Fruit fly (Drosophila melanogaster) whole organism, pupa: ENCODE results near the gene CG10365.

Experiments used
- CG10348 ChIP-seq: fragments of 200-800 bp; sonication (Bioruptor generic); IDR thresholded peaks from 2 replicates; pipeline ENCODE4 v1.3.6; 2022; ENCODE audit warnings: missing biosample characterization, missing genetic modification characterization
- CG12605 ChIP-seq: fragments of 200-800 bp; sonication (Bioruptor generic); IDR thresholded peaks from 2 replicates; pipeline ENCODE4 v1.3.6; 2022; ENCODE audit warnings: missing biosample characterization, missing genetic modification characterization
- CG13204 ChIP-seq: fragments of 200-800 bp; sonication (Bioruptor generic); optimal IDR thresholded peaks from 2 replicates; lab custom pipeline; 2018; ENCODE audit warnings: missing biosample characterization, mild to moderate bottlenecking, missing genetic modification characterization, moderate library complexity
- CG14655 ChIP-seq: fragments of 200-800 bp; sonication (Bioruptor generic); optimal IDR thresholded peaks from 3 replicates; lab custom pipeline; 2017; ENCODE audit warnings: mild to moderate bottlenecking, missing biosample characterization, missing genetic modification reagents, missing genetic modification characterization
- CG15710 ChIP-seq: fragments of 200-800 bp; sonication (Bioruptor generic); optimal IDR thresholded peaks from 2 replicates; lab custom pipeline; 2018; ENCODE audit warnings: missing biosample characterization, mild to moderate bottlenecking, missing genetic modification characterization, moderate library complexity
- CG17806 ChIP-seq: fragments of 200-800 bp; sonication (Bioruptor generic); optimal IDR thresholded peaks from 2 replicates; lab custom pipeline; 2018; ENCODE audit warnings: missing biosample characterization, mild to moderate bottlenecking, missing genetic modification characterization, moderate library complexity
- CG32121 ChIP-seq: fragments of 200-800 bp; sonication (Bioruptor generic); IDR thresholded peaks from 2 replicates; pipeline ENCODE4 v1.3.6; 2022; ENCODE audit warnings: missing biosample characterization, missing genetic modification characterization
- CG34367 ChIP-seq: fragments of 200-800 bp; sonication (Bioruptor generic); optimal IDR thresholded peaks from 2 replicates; lab custom pipeline; 2018; ENCODE audit warnings: missing biosample characterization, mild to moderate bottlenecking, missing genetic modification characterization
- CG4496 ChIP-seq: fragments of 200-800 bp; sonication (Bioruptor generic); IDR thresholded peaks from 3 replicates; pipeline ENCODE4 v1.3.6; 2022; ENCODE audit warnings: missing biosample characterization, missing genetic modification characterization
- CG8159 ChIP-seq: fragments of 200-800 bp; sonication (Bioruptor generic); optimal IDR thresholded peaks from 3 replicates; lab custom pipeline; 2018; ENCODE audit warnings: missing biosample characterization, mild to moderate bottlenecking, missing genetic modification characterization, moderate library complexity
- CG8301 ChIP-seq: fragments of 200-800 bp; sonication (Bioruptor generic); optimal IDR thresholded peaks from 2 replicates; lab custom pipeline; 2018; ENCODE audit warnings: missing biosample characterization, mild to moderate bottlenecking, missing genetic modification characterization
- CG9948 ChIP-seq: fragments of 200-800 bp; sonication (Bioruptor generic); optimal IDR thresholded peaks from 2 replicates; lab custom pipeline; 2018; ENCODE audit warnings: missing biosample characterization, mild to moderate bottlenecking, missing genetic modification characterization, moderate library complexity
- D1 ChIP-seq: fragments of 200-800 bp; sonication (Bioruptor generic); optimal IDR thresholded peaks from 2 replicates; lab custom pipeline; 2018; ENCODE audit warnings: missing biosample characterization, mild to moderate bottlenecking, missing genetic modification characterization, moderate library complexity
- EcR ChIP-seq: fragments of 200-800 bp; sonication (Bioruptor generic); optimal IDR thresholded peaks from 3 replicates; lab custom pipeline; 2019; ENCODE audit warnings: missing biosample characterization, missing genetic modification characterization, mild to moderate bottlenecking, moderate library complexity, missing genetic modification reagents
- Ets98B ChIP-seq: fragments of 200-800 bp; sonication (Bioruptor generic); IDR thresholded peaks from 2 replicates; pipeline ENCODE4 v1.3.6; 2022; ENCODE audit warnings: missing biosample characterization, missing genetic modification characterization
- Pif1A ChIP-seq: fragments of 200-800 bp; sonication (Bioruptor generic); optimal IDR thresholded peaks from 3 replicates; lab custom pipeline; 2016; ENCODE audit warnings: missing biosample characterization, missing genetic modification characterization
- Pif1B ChIP-seq: fragments of 200-800 bp; sonication (Bioruptor generic); optimal IDR thresholded peaks from 3 replicates; lab custom pipeline; 2016; ENCODE audit warnings: missing biosample characterization, missing genetic modification characterization
- Snoo ChIP-seq: fragments of 200-800 bp; sonication (Bioruptor generic); optimal IDR thresholded peaks from 3 replicates; lab custom pipeline; 2017; ENCODE audit warnings: missing biosample characterization, mild to moderate bottlenecking, missing genetic modification characterization, inconsistent platforms
- fd96Ca ChIP-seq: fragments of 200-800 bp; sonication (Bioruptor generic); IDR thresholded peaks from 3 replicates; pipeline ENCODE4 v1.3.6; 2022; ENCODE audit warnings: missing biosample characterization, missing genetic modification characterization
- gl ChIP-seq: fragments of 200-800 bp; sonication (Bioruptor generic); optimal IDR thresholded peaks from 2 replicates; lab custom pipeline; 2018; ENCODE audit warnings: missing biosample characterization, mild to moderate bottlenecking, missing genetic modification characterization
- rn ChIP-seq: fragments of 200-800 bp; sonication (Bioruptor generic); IDR thresholded peaks from 2 replicates; pipeline ENCODE4 v1.3.6; 2022; ENCODE audit warnings: missing biosample characterization, missing genetic modification characterization

CG10365 gene

dm6 chr3R:23733771-23734170 lies 10.6 kb downstream of the CG10365 start:
- TF ChIP-seq CG9948, result no peak
- no peak for TF ChIP-seq Ets98B (GFP tag; lab: Robert Waterston, UW)
- no peak for TF ChIP-seq EcR
- no peak for TF ChIP-seq CG10348 (GFP tag; lab: Robert Waterston, UW)
- TF ChIP-seq Pif1A, result no peak
- no peak for TF ChIP-seq CG8159 (tag; lab: Kevin White, UChicago)
- TF ChIP-seq CG14655, result no peak
- TF ChIP-seq CG4496 (GFP tag; lab: Robert Waterston, UW), result no peak
- no peak for TF ChIP-seq D1 (tag; lab: Kevin White, UChicago)
- no peak for TF ChIP-seq CG15710 (tag; lab: Kevin White, UChicago)
- TF ChIP-seq gl (tag; lab: Kevin White, UChicago), result no peak
- no peak for TF ChIP-seq fd96Ca (GFP tag; lab: Robert Waterston, UW)
- no peak for TF ChIP-seq Pif1B (GFP tag; lab: Kevin White, UChicago)
- TF ChIP-seq CG32121 (GFP tag; lab: Robert Waterston, UW), result no peak
- TF ChIP-seq CG34367 (tag; lab: Kevin White, UChicago), result no peak
- no peak for TF ChIP-seq CG12605 (GFP tag; lab: Robert Waterston, UW)
- TF ChIP-seq CG13204, result no peak

- TF ChIP-seq CG32121 (GFP tag; lab: Robert Waterston, UW), result no peak; the same call in 1 of the 2 replicates
- TF ChIP-seq CG14655, result no peak
- TF ChIP-seq Pif1A, result peak; percentile 21
- no peak for TF ChIP-seq Snoo (tag; lab: Kevin White, UChicago)
- no peak for TF ChIP-seq gl (tag; lab: Kevin White, UChicago)
- peak; percentile 77 for TF ChIP-seq Ets98B (GFP tag; lab: Robert Waterston, UW)
- no peak for TF ChIP-seq rn (GFP tag; lab: Robert Waterston, UW)
- TF ChIP-seq CG4496 (GFP tag; lab: Robert Waterston, UW), result peak; percentile 79; the same call in 2 of the 3 replicates
- peak; percentile 22; the same call in 1 of the 2 replicates for TF ChIP-seq CG12605 (GFP tag; lab: Robert Waterston, UW)
- no peak for TF ChIP-seq CG17806 (tag; lab: Kevin White, UChicago)
- TF ChIP-seq CG10348 (GFP tag; lab: Robert Waterston, UW), result no peak
- TF ChIP-seq Pif1B (GFP tag; lab: Kevin White, UChicago), result peak; percentile 35
- TF ChIP-seq CG15710 (tag; lab: Kevin White, UChicago), result no peak
- TF ChIP-seq CG8159 (tag; lab: Kevin White, UChicago), result no peak
- TF ChIP-seq CG34367 (tag; lab: Kevin White, UChicago), result no peak
- no peak for TF ChIP-seq CG9948
- TF ChIP-seq CG8301, result peak; percentile 6
- TF ChIP-seq D1 (tag; lab: Kevin White, UChicago), result no peak
- TF ChIP-seq CG13204, result no peak
- no peak for TF ChIP-seq EcR
- peak; percentile 54; the same call in 2 of the 3 replicates for TF ChIP-seq fd96Ca (GFP tag; lab: Robert Waterston, UW)
These were observed 11.7 kb downstream of the CG10365 start for dm6 chr3R:23734573-23735404.

- TF ChIP-seq CG34367 (tag; lab: Kevin White, UChicago), result no peak
- 0 out of 3 replicates have a peak, but pooled peaks have one; percentile 24 for TF ChIP-seq fd96Ca (GFP tag; lab: Robert Waterston, UW)
- TF ChIP-seq Snoo (tag; lab: Kevin White, UChicago), result no peak
These were observed 12.5 kb downstream of the CG10365 start for dm6 chr3R:23735648-23736047.

- TF ChIP-seq CG8301, result no peak
- TF ChIP-seq Snoo (tag; lab: Kevin White, UChicago), result no peak
- no peak for TF ChIP-seq EcR
- no peak for TF ChIP-seq CG10348 (GFP tag; lab: Robert Waterston, UW)
- TF ChIP-seq gl (tag; lab: Kevin White, UChicago), result no peak
- no peak for TF ChIP-seq CG17806 (tag; lab: Kevin White, UChicago)
- TF ChIP-seq CG15710 (tag; lab: Kevin White, UChicago), result no peak
- no peak for TF ChIP-seq CG9948
- no peak for TF ChIP-seq fd96Ca (GFP tag; lab: Robert Waterston, UW)
- no peak for TF ChIP-seq CG34367 (tag; lab: Kevin White, UChicago)
- TF ChIP-seq Pif1A, result no peak
- no peak for TF ChIP-seq D1 (tag; lab: Kevin White, UChicago)
- TF ChIP-seq CG14655, result no peak
- TF ChIP-seq CG8159 (tag; lab: Kevin White, UChicago), result no peak
- no peak for TF ChIP-seq CG4496 (GFP tag; lab: Robert Waterston, UW)
- TF ChIP-seq Ets98B (GFP tag; lab: Robert Waterston, UW), result no peak
These were observed 13.2 kb downstream of the CG10365 start for dm6 chr3R:23736365-23736764.

- no peak for TF ChIP-seq CG4496 (GFP tag; lab: Robert Waterston, UW)
- no peak for TF ChIP-seq rn (GFP tag; lab: Robert Waterston, UW)
- no peak for TF ChIP-seq Ets98B (GFP tag; lab: Robert Waterston, UW)
- peak; percentile 65 for TF ChIP-seq CG8301
- no peak for TF ChIP-seq Snoo (tag; lab: Kevin White, UChicago)
- TF ChIP-seq CG8159 (tag; lab: Kevin White, UChicago), result peak; percentile 42
- peak; percentile 66 for TF ChIP-seq CG14655
- TF ChIP-seq CG15710 (tag; lab: Kevin White, UChicago), result peak; percentile 45
- no peak for TF ChIP-seq CG12605 (GFP tag; lab: Robert Waterston, UW)
- no peak for TF ChIP-seq D1 (tag; lab: Kevin White, UChicago)
- peak; percentile 20 for TF ChIP-seq CG9948
- no peak for TF ChIP-seq EcR
- no peak for TF ChIP-seq Pif1B (GFP tag; lab: Kevin White, UChicago)
- TF ChIP-seq Pif1A, result peak; percentile 51
- no peak for TF ChIP-seq CG32121 (GFP tag; lab: Robert Waterston, UW)
- TF ChIP-seq CG13204, result no peak
- peak; percentile 17 for TF ChIP-seq CG34367 (tag; lab: Kevin White, UChicago)
- no peak for TF ChIP-seq fd96Ca (GFP tag; lab: Robert Waterston, UW)
- no peak for TF ChIP-seq CG10348 (GFP tag; lab: Robert Waterston, UW)
- TF ChIP-seq CG17806 (tag; lab: Kevin White, UChicago), result peak; percentile 18
- TF ChIP-seq gl (tag; lab: Kevin White, UChicago), result no peak
These were observed 14.8 kb downstream of the CG10365 start for dm6 chr3R:23737676-23738574.
